Fruit fly (Drosophila melanogaster) whole organism, wandering third instar larva: ENCODE data around the gene Lrch.
A peak's percentile ranks its signal among the peaks of the same experiment; 100 is the strongest.

Experiments used
- CG9705 ChIP-seq: fragments of 200-800 bp; sonication (Bioruptor generic); optimal IDR thresholded peaks from 2 replicates; lab custom pipeline; 2018; ENCODE audit warnings: missing biosample characterization, mild to moderate bottlenecking, missing genetic modification characterization
- Hr83 ChIP-seq: fragments of 200-300 bp; sonication (Bioruptor generic); optimal IDR thresholded peaks from 2 replicates; lab custom pipeline; 2016; ENCODE audit warnings: missing biosample characterization, mild to moderate bottlenecking, missing genetic modification characterization, moderate library complexity; ENCODE audit not compliant: poor library complexity, severe bottlenecking
- Mio ChIP-seq: sonication (Bioruptor generic); optimal IDR thresholded peaks from 2 replicates; lab custom pipeline; 2016; ENCODE audit warnings: missing biosample characterization, missing genetic modification characterization
- Myc ChIP-seq: fragments of >200 bp; optimal IDR thresholded peaks from 2 replicates; lab custom pipeline; 2017
- N ChIP-seq: fragments of >200 bp; optimal IDR thresholded peaks from 2 replicates; lab custom pipeline; 2018; ENCODE audit warnings: missing biosample characterization, missing external identifiers, missing genetic modification characterization
- OdsH ChIP-seq: fragments of 200-800 bp; sonication (Bioruptor generic); optimal IDR thresholded peaks from 2 replicates; lab custom pipeline; 2016; ENCODE audit warnings: missing biosample characterization, mild to moderate bottlenecking, missing genetic modification characterization
- Rel ChIP-seq, 2 experiments: fragments of 200-800 bp; sonication (Bioruptor generic) in 1 of 2; optimal IDR thresholded peaks; 2 replicates in 1 of 2; 3 replicates in 1 of 2; lab custom pipeline; 2016 to 2019; ENCODE audit warnings: mild to moderate bottlenecking in 2 of 2, missing biosample characterization in 2 of 2, missing genetic modification characterization in 2 of 2, moderate library complexity in 1 of 2
- Sp1 ChIP-seq: fragments of 200-800 bp; sonication (Bioruptor generic); optimal IDR thresholded peaks from 3 replicates; lab custom pipeline; 2019; ENCODE audit warnings: missing biosample characterization, mild to moderate bottlenecking, missing genetic modification characterization, moderate library complexity
- dl ChIP-seq, 2 experiments: fragments of 175-275, 200-275 bp in 1 of 2; fragments of 200-275 bp in 1 of 2; sonication (Bioruptor generic); optimal IDR thresholded peaks; lab custom pipeline; 2018; ENCODE audit warnings: mild to moderate bottlenecking in 2 of 2, missing biosample characterization in 2 of 2, missing genetic modification characterization in 2 of 2, moderate library complexity in 2 of 2; ENCODE audit not compliant: partially characterized antibody in 2 of 2, insufficient read depth in 1 of 2
- foxo ChIP-seq, 2 experiments: fragments of 200-800 bp; sonication (Bioruptor generic); optimal IDR thresholded peaks; 2 replicates in 1 of 2; 3 replicates in 1 of 2; lab custom pipeline; 2016 to 2017; ENCODE audit warnings: missing biosample characterization in 2 of 2, missing genetic modification characterization in 2 of 2
- pan ChIP-seq: fragments of >200 bp; optimal IDR thresholded peaks from 2 replicates; lab custom pipeline; 2017
- psq ChIP-seq: fragments of 200-800 bp; sonication (Bioruptor generic); optimal IDR thresholded peaks from 3 replicates; lab custom pipeline; 2017; ENCODE audit warnings: missing biosample characterization, mild to moderate bottlenecking, missing genetic modification characterization, moderate library complexity
- sage ChIP-seq: fragments of 200-800 bp; sonication (Bioruptor generic); optimal IDR thresholded peaks from 2 replicates; lab custom pipeline; 2016; ENCODE audit warnings: missing biosample characterization, mild to moderate bottlenecking, missing genetic modification characterization
- usp ChIP-seq: fragments of >200 bp; optimal IDR thresholded peaks from 2 replicates; lab custom pipeline; 2017; ENCODE audit warnings: missing biosample characterization, missing genetic modification characterization

dm6 chr2L:17420419-17420818 lies 36.5 kb upstream of the Lrch start:
- TF ChIP-seq OdsH (GFP tag; lab: Kevin White, UChicago) (no peak), Mio (GFP tag; lab: Kevin White, UChicago) (no peak), Sp1 (GFP tag; lab: Kevin White, UChicago) (no peak), Rel (GFP tag; optimal IDR thresholded peaks at IDR 0.05; lab: Kevin White, UChicago) (no peak), Rel (tag; optimal IDR thresholded peaks at IDR 0.05; lab: Kevin White, UChicago) (peak; percentile 98), pan (lab: Kevin White, UChicago) (no peak), Myc (lab: Kevin White, UChicago) (no peak), N (GFP tag; lab: Kevin White, UChicago) (no peak), psq (GFP tag; lab: Kevin White, UChicago) (no peak), CG9705 (GFP tag; lab: Kevin White, UChicago) (no peak), Hr83 (GFP tag; lab: Kevin White, UChicago) (no peak), sage (GFP tag; lab: Kevin White, UChicago) (no peak), usp (GFP tag; lab: Kevin White, UChicago) (no peak), foxo (GFP tag; optimal IDR thresholded peaks at IDR 0.05; lab: Kevin White, UChicago) (no peak), dl (GFP tag; optimal IDR thresholded peaks at IDR 0.05; lab: Kevin White, UChicago; ENCODE audit: insufficient read depth in 1 of 2, partially characterized antibody in 2 of 2) (no peak)
